Worm (Caenorhabditis elegans) whole organism, L2 larva: Measurements from ENCODE around the gene C13F10.6.

Source experiments
- F13H6.1 ChIP-seq: sonication (generic microtip); optimal IDR thresholded peaks from 2 replicates; lab custom pipeline; 2016; ENCODE audit warnings: missing genetic modification characterization, missing compliant biosample characterization
- R02D3.7 ChIP-seq: fragments of 150-350 bp; optimal IDR thresholded peaks from 2 replicates; lab custom pipeline; 2014; ENCODE audit warnings: missing biosample characterization, missing genetic modification characterization
- Y55F3AM.14 ChIP-seq: fragments of 200-800 bp; sonication (Bioruptor generic); optimal IDR thresholded peaks from 2 replicates; lab custom pipeline; 2018; ENCODE audit warnings: mild to moderate bottlenecking, missing genetic modification characterization, missing compliant biosample characterization
- ZK546.5 ChIP-seq: sonication (generic microtip); optimal IDR thresholded peaks from 2 replicates; lab custom pipeline; 2017; ENCODE audit warnings: missing biosample characterization, missing genetic modification characterization
- alr-1 ChIP-seq: fragments of 150-350 bp; optimal IDR thresholded peaks from 2 replicates; lab custom pipeline; 2014; ENCODE audit warnings: missing biosample characterization, missing genetic modification characterization
- aly-2 ChIP-seq: fragments of 150-350 bp; optimal IDR thresholded peaks from 2 replicates; lab custom pipeline; 2014; ENCODE audit warnings: missing biosample characterization, missing genetic modification characterization
- blmp-1 ChIP-seq: sonication (generic microtip); optimal IDR thresholded peaks from 2 replicates; lab custom pipeline; 2017; ENCODE audit warnings: missing genetic modification characterization, mild to moderate bottlenecking, missing compliant biosample characterization, antibody characterized with exemption, moderate library complexity; ENCODE audit not compliant: insufficient read depth
- ceh-82 ChIP-seq: fragments of 150-350 bp; optimal IDR thresholded peaks from 2 replicates; lab custom pipeline; 2014; ENCODE audit warnings: missing biosample characterization, missing genetic modification characterization
- dmd-4 ChIP-seq: sonication (generic microtip); optimal IDR thresholded peaks from 2 replicates; lab custom pipeline; 2017; ENCODE audit warnings: missing biosample characterization, missing genetic modification characterization
- elt-1 ChIP-seq: fragments of 150-350 bp; optimal IDR thresholded peaks from 2 replicates; lab custom pipeline; 2014; ENCODE audit warnings: missing biosample characterization, missing genetic modification characterization
- elt-3 ChIP-seq: sonication (generic microtip); optimal IDR thresholded peaks from 2 replicates; lab custom pipeline; 2017; ENCODE audit warnings: missing biosample characterization, missing genetic modification characterization
- fos-1 ChIP-seq: fragments of 150-350 bp; optimal IDR thresholded peaks from 2 replicates; lab custom pipeline; 2014; ENCODE audit warnings: missing biosample characterization, missing genetic modification characterization
- gmeb-1 ChIP-seq: fragments of 150-350 bp; optimal IDR thresholded peaks from 2 replicates; lab custom pipeline; 2014; ENCODE audit warnings: missing biosample characterization, missing genetic modification characterization
- lin-13 ChIP-seq: fragments of 150-350 bp; optimal IDR thresholded peaks from 2 replicates; lab custom pipeline; 2014; ENCODE audit warnings: missing biosample characterization, missing genetic modification reagents, missing genetic modification characterization
- lin-39 ChIP-seq: fragments of 150-350 bp; optimal IDR thresholded peaks from 2 replicates; lab custom pipeline; 2014; ENCODE audit warnings: missing biosample characterization, missing genetic modification reagents, missing genetic modification characterization
- lsy-2 ChIP-seq, 2 experiments: fragments of 150-350 bp in 1 of 2; sonication (generic microtip) in 1 of 2; optimal IDR thresholded peaks; 2 replicates each; lab custom pipeline; 2014 to 2017; ENCODE audit warnings: missing biosample characterization in 2 of 2, missing genetic modification characterization in 2 of 2
- mab-5 ChIP-seq: fragments of 150-350 bp; optimal IDR thresholded peaks from 2 replicates; lab custom pipeline; 2014; ENCODE audit warnings: missing biosample characterization, missing genetic modification characterization
- mbf-1 ChIP-seq: sonication (generic microtip); optimal IDR thresholded peaks from 2 replicates; lab custom pipeline; 2017; ENCODE audit warnings: missing biosample characterization, missing genetic modification characterization
- mdl-1 ChIP-seq, 2 experiments: fragments of 150-350 bp in 1 of 2; sonication (generic microtip) in 1 of 2; optimal IDR thresholded peaks; 2 replicates each; lab custom pipeline; 2017; ENCODE audit warnings: missing biosample characterization in 2 of 2, missing genetic modification characterization in 2 of 2
- nhr-10 ChIP-seq: sonication (generic microtip); optimal IDR thresholded peaks from 2 replicates; lab custom pipeline; 2017; ENCODE audit warnings: missing biosample characterization, missing genetic modification characterization
- nhr-129 ChIP-seq: fragments of 150-350 bp; optimal IDR thresholded peaks from 2 replicates; lab custom pipeline; 2014; ENCODE audit warnings: missing biosample characterization, missing genetic modification characterization
- nhr-21 ChIP-seq: fragments of 150-350 bp; optimal IDR thresholded peaks from 2 replicates; lab custom pipeline; 2014; ENCODE audit warnings: missing biosample characterization, missing genetic modification characterization
- nhr-237 ChIP-seq: fragments of 150-350 bp; optimal IDR thresholded peaks from 2 replicates; lab custom pipeline; 2014; ENCODE audit warnings: missing biosample characterization, missing genetic modification characterization
- nhr-25 ChIP-seq: fragments of 150-350 bp; sonication (generic microtip); optimal IDR thresholded peaks from 3 replicates; lab custom pipeline; 2014; ENCODE audit warnings: missing biosample characterization, missing genetic modification characterization
- nhr-6 ChIP-seq: fragments of 150-350 bp; optimal IDR thresholded peaks from 2 replicates; lab custom pipeline; 2014; ENCODE audit warnings: missing biosample characterization, missing genetic modification characterization
- nhr-77 ChIP-seq: fragments of 150-350 bp; optimal IDR thresholded peaks from 2 replicates; lab custom pipeline; 2014; ENCODE audit warnings: missing biosample characterization, missing genetic modification characterization
- sem-4 ChIP-seq: fragments of 150-350 bp; optimal IDR thresholded peaks from 2 replicates; lab custom pipeline; 2014; ENCODE audit warnings: missing biosample characterization, missing genetic modification reagents, missing genetic modification characterization
- skn-1 ChIP-seq: sonication (generic microtip); optimal IDR thresholded peaks from 2 replicates; lab custom pipeline; 2017; ENCODE audit warnings: missing biosample characterization, missing genetic modification characterization
- sma-9 ChIP-seq, 2 experiments: fragments of 150-350 bp in 1 of 2; sonication (generic microtip) in 1 of 2; optimal IDR thresholded peaks; 2 replicates each; lab custom pipeline; 2014 to 2016; ENCODE audit warnings: missing genetic modification characterization in 2 of 2, mild to moderate bottlenecking in 1 of 2, missing biosample characterization in 1 of 2, missing compliant biosample characterization in 1 of 2, missing genetic modification reagents in 1 of 2, moderate library complexity in 1 of 2
- snpc-4 ChIP-seq: fragments of 150-350 bp; optimal IDR thresholded peaks from 2 replicates; lab custom pipeline; 2014; ENCODE audit warnings: missing biosample characterization, missing genetic modification characterization
- unc-55 ChIP-seq: fragments of 150-350 bp; sonication (generic microtip); optimal IDR thresholded peaks from 3 replicates; lab custom pipeline; 2014; ENCODE audit warnings: missing biosample characterization, missing genetic modification reagents, missing genetic modification characterization
- unc-62 ChIP-seq: fragments of 150-350 bp; optimal IDR thresholded peaks from 2 replicates; lab custom pipeline; 2014; ENCODE audit warnings: missing biosample characterization, missing genetic modification reagents, missing genetic modification characterization
- zag-1 ChIP-seq: fragments of 150-350 bp; optimal IDR thresholded peaks from 2 replicates; lab custom pipeline; 2014; ENCODE audit warnings: missing biosample characterization, missing genetic modification characterization
- ztf-1 ChIP-seq: fragments of 200-800 bp; sonication (Bioruptor generic); conservative IDR thresholded peaks from 2 replicates; pipeline ENCODE4 v1.3.6; 2022; ENCODE audit warnings: missing genetic modification characterization, missing compliant biosample characterization
- ztf-11 ChIP-seq: sonication (generic microtip); optimal IDR thresholded peaks from 2 replicates; lab custom pipeline; 2017; ENCODE audit warnings: missing biosample characterization, missing genetic modification characterization
- ztf-4 ChIP-seq: fragments of 150-350 bp; optimal IDR thresholded peaks from 2 replicates; lab custom pipeline; 2014; ENCODE audit warnings: missing biosample characterization, missing genetic modification characterization

Gene C13F10.6

ce11 chrV:7220973-7221519 is at the start of gene C13F10.6, which contains the start of the genes C13F10.8 and kxd-1:
TSS of gene C13F10.6 (minus strand) at chrV:7221039.
TSS of gene C13F10.8 (minus strand) at chrV:7221023.
TSS of gene kxd-1 (plus strand) at chrV:7221469.
- TF ChIP-seq unc-55 (GFP tag; lab: Kevin White, UChicago) = peak; percentile 19
- TF ChIP-seq aly-2 = no peak
- TF ChIP-seq blmp-1 = no peak
- TF ChIP-seq snpc-4 (tag; lab: Kevin White, UChicago) = no peak
- TF ChIP-seq lsy-2 (tag; optimal IDR thresholded peaks at IDR 0.05; lab: Kevin White, UChicago) = peak in 1 of 2 experiments; percentile 19
- peak; percentile 5 for TF ChIP-seq fos-1

- TF ChIP-seq ztf-11 = no peak
- TF ChIP-seq fos-1 = no peak
- no peak for TF ChIP-seq ztf-4 (tag; lab: Kevin White, UChicago)
- TF ChIP-seq nhr-77 = no peak
- TF ChIP-seq ceh-82 (tag; lab: Kevin White, UChicago) = no peak
- TF ChIP-seq blmp-1 = no peak
These were observed 48.6 kb upstream of the C13F10.6 start, which contains the start of gene C13A2.6 for ce11 chrV:7269399-7269798. TSS of gene C13A2.6 (plus strand) at chrV:7269699.

- TF ChIP-seq mab-5 (tag; lab: Kevin White, UChicago) = no peak
- TF ChIP-seq gmeb-1 = no peak
- TF ChIP-seq ZK546.5 (tag; lab: Kevin White, UChicago) = no peak
- no peak for TF ChIP-seq snpc-4 (tag; lab: Kevin White, UChicago)
- no peak for TF ChIP-seq nhr-237 (tag; lab: Kevin White, UChicago)
- no peak for TF ChIP-seq nhr-25
- no peak for TF ChIP-seq nhr-21 (tag; lab: Kevin White, UChicago)
- TF ChIP-seq F13H6.1 = no peak
- TF ChIP-seq lin-13 = no peak
- no peak for TF ChIP-seq mdl-1 (tag; optimal IDR thresholded peaks at IDR 0.05; lab: Kevin White, UChicago)
- TF ChIP-seq lsy-2 (tag; optimal IDR thresholded peaks at IDR 0.05; lab: Kevin White, UChicago) = no peak
- TF ChIP-seq nhr-10 (tag; lab: Kevin White, UChicago) = no peak
- no peak for TF ChIP-seq lin-39 (tag; lab: Kevin White, UChicago)
- TF ChIP-seq dmd-4 (tag; lab: Kevin White, UChicago) = no peak
- no peak for TF ChIP-seq blmp-1
- no peak for TF ChIP-seq sem-4 (tag; lab: Kevin White, UChicago)
- no peak for TF ChIP-seq unc-55 (GFP tag; lab: Kevin White, UChicago)
- no peak for TF ChIP-seq nhr-6 (tag; lab: Kevin White, UChicago)
- TF ChIP-seq aly-2 = no peak
- no peak for TF ChIP-seq alr-1
These were observed 45.2 kb upstream of the C13F10.6 start, which contains the start of gene C13A2.7 for ce11 chrV:7266021-7266420. TSS of gene C13A2.7 (plus strand) at chrV:7266321.

- TF ChIP-seq mbf-1 = no peak
- TF ChIP-seq gmeb-1 = no peak
- TF ChIP-seq nhr-10 (tag; lab: Kevin White, UChicago) = no peak
- TF ChIP-seq unc-55 (GFP tag; lab: Kevin White, UChicago) = no peak
- no peak for TF ChIP-seq lin-13
- TF ChIP-seq Y55F3AM.14 (GFP tag; lab: Kevin White, UChicago) = no peak
- no peak for TF ChIP-seq ztf-1 (GFP tag; lab: Robert Waterston, UW)
- TF ChIP-seq elt-3 (tag; lab: Kevin White, UChicago) = no peak
- TF ChIP-seq R02D3.7 (tag; lab: Kevin White, UChicago) = no peak
- no peak for TF ChIP-seq alr-1
- no peak for TF ChIP-seq skn-1 (tag; lab: Kevin White, UChicago)
- no peak for TF ChIP-seq lsy-2 (tag; optimal IDR thresholded peaks at IDR 0.05; lab: Kevin White, UChicago)
These were observed 43.2 kb upstream of the C13F10.6 start, which contains the start of gene C13A2.9 for ce11 chrV:7264042-7264441. TSS of gene C13A2.9 (minus strand) at chrV:7264142.

ce11 chrV:7258965-7259364 is 38.1 kb upstream of the C13F10.6 start, which contains the start of gene C13A2.12:
TSS of gene C13A2.12 (plus strand) at chrV:7259265.
- TF ChIP-seq ZK546.5 (tag; lab: Kevin White, UChicago) = no peak
- TF ChIP-seq unc-62 (GFP tag; lab: Kevin White, UChicago) = no peak
- no peak for TF ChIP-seq nhr-25
- TF ChIP-seq zag-1 = no peak
- no peak for TF ChIP-seq sma-9 (GFP tag; optimal IDR thresholded peaks at IDR 0.05; lab: Kevin White, UChicago)
- no peak for TF ChIP-seq sma-9 (tag; optimal IDR thresholded peaks at IDR 0.05; lab: Kevin White, UChicago)
- no peak for TF ChIP-seq alr-1
- TF ChIP-seq F13H6.1 = no peak
- TF ChIP-seq elt-1 (tag; lab: Kevin White, UChicago) = no peak
- no peak for TF ChIP-seq skn-1 (tag; lab: Kevin White, UChicago)
- TF ChIP-seq nhr-129 (tag; lab: Kevin White, UChicago) = no peak
- TF ChIP-seq ztf-4 (tag; lab: Kevin White, UChicago) = no peak
- TF ChIP-seq nhr-10 (tag; lab: Kevin White, UChicago) = no peak
- TF ChIP-seq lin-13 = no peak
- TF ChIP-seq nhr-21 (tag; lab: Kevin White, UChicago) = no peak
- no peak for TF ChIP-seq sem-4 (tag; lab: Kevin White, UChicago)
